Worm (Caenorhabditis elegans) whole organism, L4 larva: ENCODE data around the gene Y42G9A.3.

Experiments used
- aha-1 ChIP-seq: fragments of 150-350 bp; peaks from one replicate; lab custom pipeline; 2014; ENCODE audit warnings: missing biosample characterization, missing genetic modification characterization
- ama-1 ChIP-seq: fragments of 150-350 bp; optimal IDR thresholded peaks from 2 replicates; lab custom pipeline; 2014; ENCODE audit warnings: inconsistent platforms, mixed read lengths
- daf-12 ChIP-seq: fragments of 150-350 bp; optimal IDR thresholded peaks from 2 replicates; lab custom pipeline; 2014; ENCODE audit warnings: missing biosample characterization, missing genetic modification reagents, missing genetic modification characterization
- dve-1 ChIP-seq: sonication (generic microtip); optimal IDR thresholded peaks from 2 replicates; lab custom pipeline; 2017; ENCODE audit warnings: antibody characterized with exemption, mild to moderate bottlenecking, missing genetic modification characterization, missing compliant biosample characterization; ENCODE audit not compliant: insufficient read depth
- jun-1 ChIP-seq: fragments of 150-350 bp; optimal IDR thresholded peaks from 2 replicates; lab custom pipeline; 2014; ENCODE audit warnings: missing biosample characterization, missing genetic modification reagents, missing genetic modification characterization
- lin-39 ChIP-seq: fragments of 150-350 bp; optimal IDR thresholded peaks from 2 replicates; lab custom pipeline; 2014; ENCODE audit warnings: missing biosample characterization, missing genetic modification reagents, missing genetic modification characterization
- lsy-2 ChIP-seq, 2 experiments: fragments of 150-350 bp in 1 of 2; sonication (generic microtip) in 1 of 2; optimal IDR thresholded peaks; 2 replicates each; lab custom pipeline; 2014 to 2017; ENCODE audit warnings: missing biosample characterization in 2 of 2, missing genetic modification characterization in 2 of 2
- nhr-28 ChIP-seq: fragments of 150-350 bp; optimal IDR thresholded peaks from 2 replicates; lab custom pipeline; 2014; ENCODE audit warnings: missing biosample characterization, missing genetic modification characterization
- sdz-12 ChIP-seq: fragments of 200-800 bp; sonication (Bioruptor generic); optimal IDR thresholded peaks from 2 replicates; lab custom pipeline; 2018; ENCODE audit warnings: mild to moderate bottlenecking, missing genetic modification characterization, missing compliant biosample characterization
- ztf-11 ChIP-seq: fragments of 150-350 bp; optimal IDR thresholded peaks from 2 replicates; lab custom pipeline; 2014; ENCODE audit warnings: missing biosample characterization, missing genetic modification characterization

ce11 chrIII:6148684-6149083 is 2.6 kb downstream of the Y42G9A.3 start:
- TF ChIP-seq dve-1 (tag; lab: Kevin White, UChicago): no peak
- no peak for TF ChIP-seq nhr-28 (tag; lab: Kevin White, UChicago)
- TF ChIP-seq sdz-12 (GFP tag; lab: Kevin White, UChicago): no peak
- no peak for TF ChIP-seq ztf-11
- TF ChIP-seq aha-1 (tag; lab: Kevin White, UChicago): no peak
- TF ChIP-seq jun-1: no peak
- TF ChIP-seq lin-39 (tag; lab: Kevin White, UChicago): no peak
- TF ChIP-seq lsy-2 (tag; optimal IDR thresholded peaks at IDR 0.05; lab: Kevin White, UChicago): no peak
- no peak for TF ChIP-seq ama-1
- TF ChIP-seq daf-12 (tag; lab: Kevin White, UChicago): no peak
